Worm (Caenorhabditis elegans) whole organism, midembryonic: ENCODE data around the gene molo-1.

Source experiments
- T22C8.4 ChIP-seq: fragments of 200-800 bp; sonication (Bioruptor generic); IDR thresholded peaks from 2 replicates; pipeline ENCODE4 v1.3.6; 2022; ENCODE audit warnings: missing genetic modification characterization, missing compliant biosample characterization
- flt-1 ChIP-seq: fragments of 200-800 bp; sonication (Bioruptor generic); IDR thresholded peaks from 2 replicates; pipeline ENCODE4 v1.3.6; 2022; ENCODE audit warnings: missing genetic modification characterization, missing compliant biosample characterization
- med-1 ChIP-seq: sonication (generic microtip); optimal IDR thresholded peaks from 2 replicates; lab custom pipeline; 2017; ENCODE audit warnings: missing genetic modification characterization, mild to moderate bottlenecking, missing compliant biosample characterization, antibody characterized with exemption, missing genetic modification reagents; ENCODE audit not compliant: insufficient read depth
- ref-1 ChIP-seq: fragments of 200-800 bp; sonication (Bioruptor generic); conservative IDR thresholded peaks from 2 replicates; pipeline ENCODE4 v1.3.6; 2022; ENCODE audit warnings: missing genetic modification reagents, missing genetic modification characterization, missing compliant biosample characterization
- ztf-23 ChIP-seq: fragments of 200-800 bp; sonication (Bioruptor generic); IDR thresholded peaks from 2 replicates; pipeline ENCODE4 v1.3.6; 2022; ENCODE audit warnings: missing genetic modification reagents, missing genetic modification characterization, missing compliant biosample characterization
- ztf-29 ChIP-seq: fragments of 200-800 bp; sonication (Bioruptor generic); IDR thresholded peaks from 2 replicates; pipeline ENCODE4 v1.3.6; 2022; ENCODE audit warnings: missing genetic modification reagents, missing genetic modification characterization, missing compliant biosample characterization

DNA sequence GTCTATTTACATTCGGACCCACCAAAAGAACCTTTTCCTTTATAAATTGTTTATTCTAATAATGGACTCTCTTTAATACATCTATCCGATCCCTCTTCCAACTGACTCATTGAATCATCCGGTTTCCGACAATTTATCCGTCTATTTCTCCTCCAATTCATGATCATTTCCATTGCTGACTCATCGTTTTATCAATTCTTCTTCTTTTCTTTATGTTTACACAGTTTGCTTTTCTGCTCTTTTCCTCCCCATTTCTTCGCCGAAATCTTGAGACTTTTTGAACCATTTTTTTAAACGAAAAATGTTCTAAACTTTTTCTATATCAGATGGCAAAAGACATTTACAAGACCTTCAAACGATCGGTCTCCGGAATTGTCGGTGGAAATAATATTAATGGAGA is 21.7 kb downstream of the molo-1 start, which contains the start of gene ced-6:
- TF ChIP-seq med-1 (no peak), ztf-23 (GFP tag; lab: Robert Waterston, UW) (no peak), T22C8.4 (no peak), ztf-29 (no peak), flt-1 (GFP tag; lab: Robert Waterston, UW) (no peak), ref-1 (GFP tag; lab: Robert Waterston, UW) (no peak)
